Worm (Caenorhabditis elegans) whole organism, late embryonic: ENCODE measurements around the gene K02D3.2.

ENCODE experiments used
- C08G9.2 ChIP-seq: sonication (generic microtip); optimal IDR thresholded peaks from 2 replicates; lab custom pipeline; 2016; ENCODE audit warnings: mild to moderate bottlenecking, missing genetic modification characterization, moderate library complexity, missing compliant biosample characterization
- K02D7.2 ChIP-seq: sonication (generic microtip); optimal IDR thresholded peaks from 2 replicates; lab custom pipeline; 2017; ENCODE audit warnings: mild to moderate bottlenecking, missing genetic modification characterization, missing compliant biosample characterization
- K09A11.1 ChIP-seq: sonication (generic microtip); optimal IDR thresholded peaks from 2 replicates; lab custom pipeline; 2017; ENCODE audit warnings: antibody characterized with exemption, mild to moderate bottlenecking, missing genetic modification characterization, missing compliant biosample characterization; ENCODE audit not compliant: insufficient read depth
- Y22D7AL.16 ChIP-seq: sonication (generic microtip); optimal IDR thresholded peaks from 2 replicates; lab custom pipeline; 2016; ENCODE audit warnings: missing genetic modification characterization, missing compliant biosample characterization
- ahr-1 ChIP-seq: sonication (generic microtip); optimal IDR thresholded peaks from 2 replicates; lab custom pipeline; 2016; ENCODE audit warnings: missing genetic modification characterization, missing compliant biosample characterization
- ceh-14 ChIP-seq: sonication (generic microtip); optimal IDR thresholded peaks from 2 replicates; lab custom pipeline; 2016; ENCODE audit warnings: missing genotype, missing genetic modification characterization, missing compliant biosample characterization
- ceh-18 ChIP-seq: sonication (generic microtip); optimal IDR thresholded peaks from 2 replicates; lab custom pipeline; 2016; ENCODE audit warnings: missing genetic modification characterization, missing compliant biosample characterization
- ceh-19 ChIP-seq: fragments of 200-800 bp; sonication (Bioruptor generic); optimal IDR thresholded peaks from 2 replicates; lab custom pipeline; 2018; ENCODE audit warnings: mild to moderate bottlenecking, missing genetic modification characterization, missing compliant biosample characterization
- ceh-2 ChIP-seq: sonication (generic microtip); optimal IDR thresholded peaks from 2 replicates; lab custom pipeline; 2016; ENCODE audit warnings: missing genotype, missing genetic modification characterization, missing compliant biosample characterization
- ceh-24 ChIP-seq: sonication (generic microtip); optimal IDR thresholded peaks from 2 replicates; lab custom pipeline; 2016; ENCODE audit warnings: mild to moderate bottlenecking, missing genetic modification characterization, missing compliant biosample characterization
- ceh-31 ChIP-seq: sonication (generic microtip); optimal IDR thresholded peaks from 2 replicates; lab custom pipeline; 2016; ENCODE audit warnings: missing genetic modification characterization, missing compliant biosample characterization
- ceh-34 ChIP-seq: sonication (generic microtip); optimal IDR thresholded peaks from 2 replicates; lab custom pipeline; 2016; ENCODE audit warnings: mild to moderate bottlenecking, missing genetic modification characterization, missing compliant biosample characterization
- che-1 ChIP-seq: sonication (generic microtip); optimal IDR thresholded peaks from 2 replicates; lab custom pipeline; 2016; ENCODE audit warnings: mild to moderate bottlenecking, missing genetic modification characterization, missing compliant biosample characterization
- dmd-4 ChIP-seq: sonication (generic microtip); optimal IDR thresholded peaks from 2 replicates; lab custom pipeline; 2016; ENCODE audit warnings: borderline replicate concordance, missing genetic modification characterization, missing compliant biosample characterization
- dve-1 ChIP-seq: sonication (generic microtip); optimal IDR thresholded peaks from 2 replicates; lab custom pipeline; 2017; ENCODE audit warnings: antibody characterized with exemption, mild to moderate bottlenecking, missing genetic modification characterization, missing compliant biosample characterization
- elt-2 ChIP-seq: sonication (generic microtip); optimal IDR thresholded peaks from 2 replicates; lab custom pipeline; 2016; ENCODE audit warnings: missing genetic modification reagents, missing genetic modification characterization, missing compliant biosample characterization
- fax-1 ChIP-seq: sonication (generic microtip); optimal IDR thresholded peaks from 2 replicates; lab custom pipeline; 2016; ENCODE audit warnings: missing genotype, missing genetic modification characterization, missing compliant biosample characterization
- fkh-6 ChIP-seq: sonication (generic microtip); optimal IDR thresholded peaks from 2 replicates; lab custom pipeline; 2016; ENCODE audit warnings: missing genetic modification characterization, missing compliant biosample characterization
- gmeb-2 ChIP-seq: sonication (generic microtip); optimal IDR thresholded peaks from 2 replicates; lab custom pipeline; 2016; ENCODE audit warnings: missing genetic modification characterization, inconsistent platforms, missing compliant biosample characterization
- hlh-6 ChIP-seq: sonication (generic microtip); optimal IDR thresholded peaks from 2 replicates; lab custom pipeline; 2016; ENCODE audit warnings: missing genotype, missing genetic modification characterization, missing compliant biosample characterization
- madf-2 ChIP-seq: sonication (generic microtip); optimal IDR thresholded peaks from 2 replicates; lab custom pipeline; 2017; ENCODE audit warnings: missing genetic modification characterization, missing compliant biosample characterization
- mec-3 ChIP-seq: sonication (generic microtip); optimal IDR thresholded peaks from 2 replicates; lab custom pipeline; 2016; ENCODE audit warnings: borderline replicate concordance, missing genetic modification characterization, missing compliant biosample characterization
- nfya-1 ChIP-seq: sonication (generic microtip); optimal IDR thresholded peaks from 2 replicates; lab custom pipeline; 2017; ENCODE audit warnings: missing genetic modification characterization, mild to moderate bottlenecking, missing compliant biosample characterization, antibody characterized with exemption, moderate library complexity
- nhr-232 ChIP-seq: sonication (generic microtip); optimal IDR thresholded peaks from 2 replicates; lab custom pipeline; 2016; ENCODE audit warnings: missing genetic modification characterization, missing compliant biosample characterization
- npax-4 ChIP-seq: sonication (generic microtip); optimal IDR thresholded peaks from 2 replicates; lab custom pipeline; 2016; ENCODE audit warnings: missing genetic modification characterization, missing compliant biosample characterization
- odd-2 ChIP-seq: sonication (generic microtip); optimal IDR thresholded peaks from 2 replicates; lab custom pipeline; 2017; ENCODE audit warnings: antibody characterized with exemption, mild to moderate bottlenecking, missing genetic modification characterization, missing compliant biosample characterization
- pax-1 ChIP-seq: fragments of 150-350 bp; optimal IDR thresholded peaks from 2 replicates; lab custom pipeline; 2014; ENCODE audit warnings: missing biosample characterization, missing genetic modification characterization
- pqm-1 ChIP-seq: sonication (generic microtip); optimal IDR thresholded peaks from 2 replicates; lab custom pipeline; 2016; ENCODE audit warnings: missing genetic modification characterization, missing compliant biosample characterization
- ref-2 ChIP-seq: sonication (generic microtip); optimal IDR thresholded peaks from 2 replicates; lab custom pipeline; 2016; ENCODE audit warnings: missing genetic modification characterization, missing compliant biosample characterization
- sdc-2 ChIP-seq: sonication (generic microtip); optimal IDR thresholded peaks from 2 replicates; lab custom pipeline; 2016; ENCODE audit warnings: missing genotype, missing genetic modification characterization, missing compliant biosample characterization
- sox-2 ChIP-seq: fragments of 200-800 bp; sonication (Bioruptor generic); IDR thresholded peaks from 2 replicates; pipeline ENCODE4 v1.3.6; 2022; ENCODE audit warnings: missing genetic modification reagents, missing genetic modification characterization, missing compliant biosample characterization
- tbx-2 ChIP-seq: sonication (generic microtip); optimal IDR thresholded peaks from 2 replicates; lab custom pipeline; 2016; ENCODE audit warnings: missing genetic modification characterization, missing compliant biosample characterization
- ztf-16 ChIP-seq: sonication (generic microtip); optimal IDR thresholded peaks from 2 replicates; lab custom pipeline; 2017; ENCODE audit warnings: missing genetic modification characterization, missing compliant biosample characterization

K02D3.2 gene

ce11 chrX:13675444-13675843 lies 36.4 kb downstream of the K02D3.2 start (continued):
- TF ChIP-seq pqm-1 (tag; lab: Kevin White, UChicago) (no peak), ref-2 (tag; lab: Kevin White, UChicago) (peak; percentile 56), ceh-18 (tag; lab: Kevin White, UChicago) (peak; percentile 43), ceh-19 (GFP tag; lab: Kevin White, UChicago) (no peak), ztf-16 (tag; lab: Kevin White, UChicago) (peak; percentile 50), nfya-1 (peak; percentile 38), sdc-2 (tag; lab: Kevin White, UChicago) (peak; percentile 41), ceh-31 (peak; percentile 53), hlh-6 (tag; lab: Kevin White, UChicago) (no peak), C08G9.2 (tag; lab: Kevin White, UChicago) (peak; percentile 23), ceh-2 (tag; lab: Kevin White, UChicago) (peak; percentile 6), fax-1 (tag; lab: Kevin White, UChicago) (peak; percentile 17), nhr-232 (no peak)
- TF ChIP-seq, all 69 proteins: peak for 18

ce11 chrX:13672622-13673021 lies 39.2 kb downstream of the K02D3.2 start:
- TF ChIP-seq ceh-18 (tag; lab: Kevin White, UChicago) (no peak), nhr-232 (no peak), ahr-1 (tag; lab: Kevin White, UChicago) (no peak), K02D7.2 (tag; lab: Kevin White, UChicago) (no peak), K09A11.1 (tag; lab: Kevin White, UChicago) (no peak), pqm-1 (tag; lab: Kevin White, UChicago) (no peak), npax-4 (no peak)

- TF ChIP-seq dve-1 (no peak), Y22D7AL.16 (no peak), madf-2 (tag; lab: Kevin White, UChicago) (no peak), dmd-4 (no peak), ceh-18 (tag; lab: Kevin White, UChicago) (peak; percentile 8)
Observed at ce11 chrX:13670966-13671365, 40.8 kb downstream of the K02D3.2 start.

- TF ChIP-seq K02D7.2 (tag; lab: Kevin White, UChicago), result no peak
- peak; percentile 56 for TF ChIP-seq pax-1 (tag; lab: Kevin White, UChicago)
- TF ChIP-seq sdc-2 (tag; lab: Kevin White, UChicago), result peak; percentile 72
- no peak for TF ChIP-seq ceh-24 (tag; lab: Kevin White, UChicago)
- no peak for TF ChIP-seq npax-4
- TF ChIP-seq sox-2 (GFP tag; lab: Robert Waterston, UW), result peak; percentile 45; the same call in 1 of the 2 replicates
- TF ChIP-seq ceh-34 (tag; lab: Kevin White, UChicago), result peak; percentile 11
- TF ChIP-seq nfya-1, result peak; percentile 23
- peak; percentile 38 for TF ChIP-seq elt-2 (tag; lab: Kevin White, UChicago)
- TF ChIP-seq tbx-2 (tag; lab: Kevin White, UChicago), result peak; percentile 68
- no peak for TF ChIP-seq gmeb-2 (tag; lab: Kevin White, UChicago)
- TF ChIP-seq mec-3 (tag; lab: Kevin White, UChicago), result no peak
- TF ChIP-seq madf-2 (tag; lab: Kevin White, UChicago), result no peak
- peak; percentile 30 for TF ChIP-seq ceh-31
Observed at ce11 chrX:13669641-13670040, 42.2 kb downstream of the K02D3.2 start.

ce11 chrX:13668728-13669127 lies 43.1 kb downstream of the K02D3.2 start, which contains the start of gene C04A11.2:
C04A11.2 (minus strand) TSS chrX:13668828.
- no peak for TF ChIP-seq odd-2 (tag; lab: Kevin White, UChicago)
- TF ChIP-seq gmeb-2 (tag; lab: Kevin White, UChicago), result no peak
- TF ChIP-seq ceh-14 (tag; lab: Kevin White, UChicago), result no peak
- no peak for TF ChIP-seq che-1
- no peak for TF ChIP-seq ceh-18 (tag; lab: Kevin White, UChicago)
- peak; percentile 21 for TF ChIP-seq ceh-31
- no peak for TF ChIP-seq sox-2 (GFP tag; lab: Robert Waterston, UW)
- TF ChIP-seq fkh-6 (tag; lab: Kevin White, UChicago), result no peak
- TF ChIP-seq hlh-6 (tag; lab: Kevin White, UChicago), result no peak
